Worm (Caenorhabditis elegans) whole organism, early embryonic: ENCODE results near the gene C06G3.3.

Source experiments
- B0310.2 ChIP-seq: sonication (generic microtip); optimal IDR thresholded peaks from 2 replicates; lab custom pipeline; 2016; ENCODE audit warnings: mild to moderate bottlenecking, missing genetic modification characterization, missing compliant biosample characterization
- F13C5.2 ChIP-seq: sonication (generic microtip); optimal IDR thresholded peaks from 2 replicates; lab custom pipeline; 2017; ENCODE audit warnings: mild to moderate bottlenecking, missing genetic modification characterization, inconsistent platforms, missing compliant biosample characterization
- aly-1 ChIP-seq: sonication (generic microtip); optimal IDR thresholded peaks from 2 replicates; lab custom pipeline; 2016; ENCODE audit warnings: missing genetic modification characterization, missing compliant biosample characterization
- ama-1 ChIP-seq: fragments of 150-350 bp; optimal IDR thresholded peaks from 2 replicates; lab custom pipeline; 2014
- ceh-13 ChIP-seq: fragments of 200-800 bp; sonication (Bioruptor generic); optimal IDR thresholded peaks from 2 replicates; lab custom pipeline; 2018; ENCODE audit warnings: mild to moderate bottlenecking, missing genetic modification characterization, missing compliant biosample characterization
- ceh-36 ChIP-seq: sonication (generic microtip); optimal IDR thresholded peaks from 2 replicates; lab custom pipeline; 2016; ENCODE audit warnings: missing genetic modification characterization, inconsistent platforms, missing compliant biosample characterization
- ets-7 ChIP-seq: sonication (generic microtip); optimal IDR thresholded peaks from 2 replicates; lab custom pipeline; 2016; ENCODE audit warnings: missing genotype, missing genetic modification characterization, missing compliant biosample characterization
- flt-1 ChIP-seq: fragments of 200-800 bp; sonication (Bioruptor generic); IDR thresholded peaks from 2 replicates; pipeline ENCODE4 v1.3.6; 2022; ENCODE audit warnings: missing genetic modification characterization, missing compliant biosample characterization
- hmbx-1 ChIP-seq: sonication (generic microtip); optimal IDR thresholded peaks from 2 replicates; lab custom pipeline; 2016; ENCODE audit warnings: mild to moderate bottlenecking, missing genetic modification characterization, missing compliant biosample characterization
- hmg-4 ChIP-seq: fragments of 200-800 bp; sonication (Bioruptor generic); optimal IDR thresholded peaks from 2 replicates; lab custom pipeline; 2018; ENCODE audit warnings: mild to moderate bottlenecking, missing genetic modification characterization, missing compliant biosample characterization
- hnd-1 ChIP-seq: sonication (generic microtip); optimal IDR thresholded peaks from 2 replicates; lab custom pipeline; 2016; ENCODE audit warnings: missing genetic modification characterization, missing compliant biosample characterization
- pes-1 ChIP-seq: fragments of 200-800 bp; sonication (Bioruptor generic); IDR thresholded peaks from 2 replicates; pipeline ENCODE4 v1.3.6; 2022; ENCODE audit warnings: missing genetic modification reagents, missing genetic modification characterization, missing compliant biosample characterization
- scrt-1 ChIP-seq: fragments of 200-800 bp; sonication (Bioruptor generic); IDR thresholded peaks from 2 replicates; pipeline ENCODE4 v1.3.6; 2022; ENCODE audit warnings: missing genetic modification characterization, missing compliant biosample characterization
- sea-1 ChIP-seq: fragments of 200-800 bp; sonication (Bioruptor generic); conservative IDR thresholded peaks from 2 replicates; pipeline ENCODE4 v1.3.6; 2022; ENCODE audit warnings: missing genetic modification characterization, missing compliant biosample characterization
- tbx-11 ChIP-seq: fragments of 200-800 bp; sonication (Bioruptor generic); IDR thresholded peaks from 2 replicates; pipeline ENCODE4 v1.3.6; 2022; ENCODE audit warnings: missing genetic modification characterization, missing compliant biosample characterization
- tbx-37 ChIP-seq: fragments of 200-800 bp; sonication (Bioruptor generic); conservative IDR thresholded peaks from 2 replicates; pipeline ENCODE4 v1.3.6; 2022; ENCODE audit warnings: missing genetic modification reagents, missing genetic modification characterization, missing compliant biosample characterization
- tra-4 ChIP-seq: sonication (generic microtip); optimal IDR thresholded peaks from 2 replicates; lab custom pipeline; 2017; ENCODE audit warnings: missing genetic modification characterization, missing compliant biosample characterization

Gene C06G3.3

DNA sequence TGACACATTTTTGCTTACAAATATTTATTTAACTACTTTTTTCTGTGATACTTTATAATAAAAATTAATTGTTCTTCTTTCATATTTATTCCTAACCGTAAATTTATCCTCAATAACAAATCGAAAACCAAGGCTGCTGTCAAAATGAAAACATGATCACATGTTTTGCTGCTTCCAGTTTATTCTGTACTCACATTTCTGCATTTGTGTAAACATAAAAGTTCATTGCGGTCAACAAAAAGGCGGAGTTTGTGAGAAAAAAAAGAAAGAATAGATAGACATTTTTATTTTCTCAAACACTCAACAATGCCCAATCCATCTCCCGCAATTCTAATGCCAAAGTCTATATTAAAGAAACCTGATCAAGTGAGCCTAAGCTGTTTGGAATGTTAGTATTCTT, at the start of gene C06G3.3:
TSS of gene C06G3.3 (plus strand) at position 301 of the 400 bp plus-strand sequence.
- TF ChIP-seq sea-1 (GFP tag; lab: Robert Waterston, UW) (no peak), hnd-1 (no peak), tbx-37 (GFP tag; lab: Robert Waterston, UW) (no peak), pes-1 (GFP tag; lab: Robert Waterston, UW) (no peak), aly-1 (tag; lab: Kevin White, UChicago) (no peak), ceh-36 (no peak), tra-4 (tag; lab: Kevin White, UChicago) (no peak), hmg-4 (GFP tag; lab: Kevin White, UChicago) (no peak), hmbx-1 (tag; lab: Kevin White, UChicago) (no peak), scrt-1 (no peak), flt-1 (GFP tag; lab: Robert Waterston, UW) (no peak), B0310.2 (no peak), ets-7 (tag; lab: Kevin White, UChicago) (no peak), tbx-11 (GFP tag; lab: Robert Waterston, UW) (no peak), ama-1 (no peak)

ce11 chrIV:6986835-6987234, 49.1 kb upstream of the C06G3.3 start, which contains the start of gene prkl-1:
Gene prkl-1 (minus strand): TSS chrIV:6986935.
- TF ChIP-seq sea-1 (GFP tag; lab: Robert Waterston, UW) (no peak), B0310.2 (no peak), ceh-13 (no peak), hmg-4 (GFP tag; lab: Kevin White, UChicago) (no peak), flt-1 (GFP tag; lab: Robert Waterston, UW) (no peak), ama-1 (no peak), F13C5.2 (tag; lab: Kevin White, UChicago) (no peak), aly-1 (tag; lab: Kevin White, UChicago) (no peak), hmbx-1 (tag; lab: Kevin White, UChicago) (no peak), ceh-36 (no peak), pes-1 (GFP tag; lab: Robert Waterston, UW) (no peak)

- no peak for TF ChIP-seq flt-1 (GFP tag; lab: Robert Waterston, UW)
- TF ChIP-seq tbx-37 (GFP tag; lab: Robert Waterston, UW) = no peak
- no peak for TF ChIP-seq tra-4 (tag; lab: Kevin White, UChicago)
- TF ChIP-seq hmg-4 (GFP tag; lab: Kevin White, UChicago) = no peak
- no peak for TF ChIP-seq B0310.2
Measured at ce11 chrIV:6991070-6991469, 44.9 kb upstream of the C06G3.3 start.

ce11 chrIV:6997918-6998317, 38.0 kb upstream of the C06G3.3 start:
- TF ChIP-seq ama-1 (no peak), ets-7 (tag; lab: Kevin White, UChicago) (no peak), tbx-11 (GFP tag; lab: Robert Waterston, UW) (no peak), B0310.2 (no peak)

DNA sequence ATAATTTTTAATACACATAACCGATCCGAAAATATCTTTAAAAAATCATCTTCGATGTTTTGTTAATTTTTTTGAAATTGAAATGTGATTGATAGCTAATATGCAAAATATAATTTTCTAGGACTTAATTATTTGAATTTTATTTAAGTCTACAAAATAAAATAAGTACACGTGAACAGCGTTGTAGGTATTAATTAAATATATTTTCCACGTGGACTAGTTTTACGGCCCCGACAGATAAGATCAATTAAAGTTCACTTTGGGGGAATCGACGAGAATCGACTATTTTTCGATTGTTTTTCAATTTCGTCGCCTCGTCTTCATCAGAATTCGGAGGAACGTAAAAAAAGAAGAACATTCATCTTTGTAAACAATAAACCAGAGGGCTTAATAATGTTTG, 36.7 kb upstream of the C06G3.3 start, which contains the start of gene C25A8.5:
TSS of gene C25A8.5 (plus strand) at position 301 of the 400 bp plus-strand sequence.
- TF ChIP-seq scrt-1 = no peak
- TF ChIP-seq flt-1 (GFP tag; lab: Robert Waterston, UW) = no peak
- TF ChIP-seq B0310.2 = no peak
- TF ChIP-seq F13C5.2 (tag; lab: Kevin White, UChicago) = no peak
- no peak for TF ChIP-seq tbx-11 (GFP tag; lab: Robert Waterston, UW)
- TF ChIP-seq ama-1 = no peak
- no peak for TF ChIP-seq tbx-37 (GFP tag; lab: Robert Waterston, UW)
- no peak for TF ChIP-seq hnd-1
- no peak for TF ChIP-seq tra-4 (tag; lab: Kevin White, UChicago)
- no peak for TF ChIP-seq aly-1 (tag; lab: Kevin White, UChicago)
- TF ChIP-seq sea-1 (GFP tag; lab: Robert Waterston, UW) = no peak
- no peak for TF ChIP-seq ets-7 (tag; lab: Kevin White, UChicago)
- no peak for TF ChIP-seq pes-1 (GFP tag; lab: Robert Waterston, UW)

DNA sequence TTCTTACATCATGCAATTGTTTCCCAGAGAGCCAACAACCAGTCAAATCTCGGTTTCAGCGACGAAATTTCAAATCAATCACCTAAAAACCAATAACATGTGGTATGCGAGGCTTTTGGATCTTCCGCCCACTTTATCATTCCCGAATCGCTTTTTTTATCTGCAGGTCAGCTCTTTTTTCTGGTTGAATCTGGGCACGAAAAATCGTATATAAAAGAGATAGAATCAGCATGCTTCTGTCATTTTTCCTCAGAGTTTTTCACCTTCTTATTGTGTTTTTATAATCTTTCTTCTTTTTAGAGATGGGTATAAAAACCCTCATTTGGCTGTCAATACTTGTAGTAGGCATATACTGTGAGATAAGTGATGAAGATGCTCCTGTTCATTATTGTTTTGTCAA, 32.6 kb upstream of the C06G3.3 start, which contains the start of gene cht-3:
TSS of gene cht-3 (plus strand) at position 301 of the 400 bp plus-strand sequence.
- no peak for TF ChIP-seq flt-1 (GFP tag; lab: Robert Waterston, UW)
- no peak for TF ChIP-seq sea-1 (GFP tag; lab: Robert Waterston, UW)
- no peak for TF ChIP-seq ceh-13
- TF ChIP-seq pes-1 (GFP tag; lab: Robert Waterston, UW) = no peak
- no peak for TF ChIP-seq scrt-1
- TF ChIP-seq tbx-11 (GFP tag; lab: Robert Waterston, UW) = no peak
- TF ChIP-seq hmbx-1 (tag; lab: Kevin White, UChicago) = no peak
- TF ChIP-seq ceh-36 = no peak
- no peak for TF ChIP-seq tbx-37 (GFP tag; lab: Robert Waterston, UW)

- TF ChIP-seq ama-1 = no peak
Measured at ce11 chrIV:7009531-7009930, 26.4 kb upstream of the C06G3.3 start, which contains the start of gene C25A8.2. Gene C25A8.2 (plus strand): TSS chrIV:7009831.

ce11 chrIV:7010195-7010594, 25.7 kb upstream of the C06G3.3 start:
- no peak for TF ChIP-seq hmbx-1 (tag; lab: Kevin White, UChicago)

ce11 chrIV:7010835-7011234, 25.1 kb upstream of the C06G3.3 start, which contains the start of gene C25A8.1:
Gene C25A8.1 (plus strand): TSS chrIV:7011135.
- TF ChIP-seq sea-1 (GFP tag; lab: Robert Waterston, UW) (no peak), tbx-11 (GFP tag; lab: Robert Waterston, UW) (no peak), flt-1 (GFP tag; lab: Robert Waterston, UW) (no peak), ama-1 (no peak)
